Fruit fly (Drosophila melanogaster) whole organism, embryonic: ENCODE data around the gene CG15011.

Experiments
- ATbp ChIP-seq: fragments of 200-800 bp; sonication (Bioruptor generic); optimal IDR thresholded peaks from 2 replicates; lab custom pipeline; 2017; ENCODE audit warnings: missing biosample characterization, mild to moderate bottlenecking, missing genetic modification characterization, missing genetic modification reagents
- B-H2 ChIP-seq: fragments of 200-800 bp; sonication (Bioruptor generic); optimal IDR thresholded peaks from 2 replicates; lab custom pipeline; 2018; ENCODE audit warnings: missing biosample characterization, mild to moderate bottlenecking, missing genetic modification characterization
- C15 ChIP-seq: fragments of 200-800 bp; sonication (Bioruptor generic); IDR thresholded peaks from 3 replicates; pipeline ENCODE4 v1.3.6; 2022; ENCODE audit warnings: missing biosample characterization, missing genetic modification characterization
- CG10147 ChIP-seq: fragments of 200-800 bp; sonication (Bioruptor generic); optimal IDR thresholded peaks from 2 replicates; lab custom pipeline; 2019; ENCODE audit warnings: missing biosample characterization, mild to moderate bottlenecking, missing genetic modification characterization, moderate library complexity
- CG10274 ChIP-seq: fragments of 200-800 bp; sonication (Bioruptor generic); optimal IDR thresholded peaks from 3 replicates; lab custom pipeline; 2017; ENCODE audit warnings: missing biosample characterization, mild to moderate bottlenecking, missing genetic modification characterization
- CG13296 ChIP-seq: fragments of 200-800 bp; sonication (Bioruptor generic); optimal IDR thresholded peaks from 3 replicates; lab custom pipeline; 2018; ENCODE audit warnings: missing biosample characterization, mild to moderate bottlenecking, missing genetic modification characterization
- CG17361 ChIP-seq: fragments of 200-800 bp; sonication (Bioruptor generic); IDR thresholded peaks from 3 replicates; pipeline ENCODE4 v1.3.6; 2022; ENCODE audit warnings: missing biosample characterization, missing genetic modification characterization
- CG17912 ChIP-seq: fragments of 200-800 bp; sonication (Bioruptor generic); optimal IDR thresholded peaks from 2 replicates; lab custom pipeline; 2018; ENCODE audit warnings: missing biosample characterization, mild to moderate bottlenecking, missing genetic modification characterization
- CG18619 ChIP-seq: fragments of 200-800 bp; sonication (Bioruptor generic); optimal IDR thresholded peaks from 3 replicates; lab custom pipeline; 2017; ENCODE audit warnings: missing biosample characterization, mild to moderate bottlenecking, missing genetic modification characterization
- CG2129 ChIP-seq: fragments of 200-800 bp; sonication (Bioruptor generic); IDR thresholded peaks from 2 replicates; pipeline ENCODE4 v1.3.6; 2022; ENCODE audit warnings: missing biosample characterization, missing genetic modification characterization; ENCODE audit not compliant: partially characterized antibody
- CG2875 ChIP-seq: fragments of 200-800 bp; sonication (Bioruptor generic); optimal IDR thresholded peaks from 2 replicates; lab custom pipeline; 2017; ENCODE audit warnings: missing biosample characterization, mild to moderate bottlenecking, missing genetic modification characterization, missing genetic modification reagents
- CG30431 ChIP-seq: fragments of 200-800 bp; sonication (Bioruptor generic); optimal IDR thresholded peaks from 2 replicates; lab custom pipeline; 2017; ENCODE audit warnings: missing biosample characterization, missing genetic modification characterization
- CG32767 ChIP-seq: fragments of 200-800 bp; sonication (Bioruptor generic); IDR thresholded peaks from 2 replicates; pipeline ENCODE4 v1.3.6; 2022; ENCODE audit warnings: missing biosample characterization, missing genetic modification characterization
- CG3838 ChIP-seq: fragments of 200-800 bp; sonication (Bioruptor generic); optimal IDR thresholded peaks from 3 replicates; lab custom pipeline; 2016; ENCODE audit warnings: missing biosample characterization, missing genetic modification characterization
- CG42726 ChIP-seq: fragments of 200-800 bp; sonication (Bioruptor generic); IDR thresholded peaks from 2 replicates; pipeline ENCODE4 v1.3.6; 2022; ENCODE audit warnings: missing biosample characterization, missing genetic modification characterization; ENCODE audit not compliant: partially characterized antibody
- CG4424 ChIP-seq: fragments of 200-800 bp; sonication (Bioruptor generic); optimal IDR thresholded peaks from 3 replicates; lab custom pipeline; 2016; ENCODE audit warnings: missing biosample characterization, missing genetic modification characterization
- CG8478 ChIP-seq: fragments of >200 bp; optimal IDR thresholded peaks from 2 replicates; lab custom pipeline; 2018
- CG8924 ChIP-seq: fragments of 200-800 bp; optimal IDR thresholded peaks from 3 replicates; lab custom pipeline; 2019; ENCODE audit warnings: missing biosample characterization, mild to moderate bottlenecking, missing genetic modification characterization, moderate library complexity
- CG8944 ChIP-seq: fragments of 200-800 bp; sonication (Bioruptor generic); optimal IDR thresholded peaks from 3 replicates; lab custom pipeline; 2016; ENCODE audit warnings: missing biosample characterization, missing genetic modification characterization
- CG9437 ChIP-seq: fragments of 200-800 bp; sonication (Bioruptor generic); optimal IDR thresholded peaks from 2 replicates; lab custom pipeline; 2018; ENCODE audit warnings: missing biosample characterization, mild to moderate bottlenecking, missing genetic modification characterization
- CG9797 ChIP-seq: fragments of 200-800 bp; sonication (Bioruptor generic); optimal IDR thresholded peaks from 3 replicates; lab custom pipeline; 2018; ENCODE audit warnings: missing biosample characterization, mild to moderate bottlenecking, missing genetic modification characterization
- D19A ChIP-seq: fragments of 200-800 bp; optimal IDR thresholded peaks from 3 replicates; lab custom pipeline; 2019; ENCODE audit warnings: missing biosample characterization, mild to moderate bottlenecking, missing genetic modification characterization, moderate library complexity
- Dad ChIP-seq: fragments of 200-800 bp; sonication (Bioruptor generic); optimal IDR thresholded peaks from 3 replicates; lab custom pipeline; 2016; ENCODE audit warnings: missing biosample characterization, missing genetic modification characterization
- Deaf1 ChIP-seq: fragments of 200-800 bp; optimal IDR thresholded peaks from 3 replicates; lab custom pipeline; 2019; ENCODE audit warnings: missing biosample characterization, mild to moderate bottlenecking, missing genetic modification characterization, moderate library complexity
- Dll ChIP-seq: fragments of 200-800 bp; sonication (Bioruptor generic); IDR thresholded peaks from 4 replicates; pipeline ENCODE4 v1.3.6; 2022; ENCODE audit warnings: missing biosample characterization, missing genetic modification characterization; ENCODE audit not compliant: partially characterized antibody
- E2f2 ChIP-seq: fragments of 200-800 bp; sonication (Bioruptor generic); IDR thresholded peaks from 2 replicates; pipeline ENCODE4 v1.3.6; 2022; ENCODE audit warnings: missing biosample characterization, missing genetic modification characterization
- Fer1 ChIP-seq: fragments of 200-800 bp; sonication (Bioruptor generic); optimal IDR thresholded peaks from 2 replicates; lab custom pipeline; 2017; ENCODE audit warnings: missing biosample characterization, mild to moderate bottlenecking, missing genetic modification characterization
- Hr51 ChIP-seq, 2 experiments: fragments of 200-800 bp; sonication (Bioruptor generic); optimal IDR thresholded peaks; 2 replicates in 1 of 2; 3 replicates in 1 of 2; lab custom pipeline; 2016 to 2018; ENCODE audit warnings: missing biosample characterization in 2 of 2, missing genetic modification characterization in 2 of 2, mild to moderate bottlenecking in 1 of 2, moderate library complexity in 1 of 2
- Nf-YA ChIP-seq: fragments of 200-800 bp; sonication (Bioruptor generic); IDR thresholded peaks from 2 replicates; pipeline ENCODE4 v1.3.6; 2022; ENCODE audit warnings: missing biosample characterization, missing genetic modification characterization
- Nf-YC ChIP-seq: fragments of 200-800 bp; optimal IDR thresholded peaks from 3 replicates; lab custom pipeline; 2019; ENCODE audit warnings: missing biosample characterization, mild to moderate bottlenecking, missing genetic modification characterization, moderate library complexity
- Sox100B ChIP-seq: fragments of 200-800 bp; sonication (Bioruptor generic); optimal IDR thresholded peaks from 3 replicates; lab custom pipeline; 2018; ENCODE audit warnings: missing biosample characterization, mild to moderate bottlenecking, missing genetic modification characterization
- Sry-β ChIP-seq: fragments of 200-800 bp; sonication (Bioruptor generic); optimal IDR thresholded peaks from 2 replicates; lab custom pipeline; 2018; ENCODE audit warnings: missing biosample characterization, mild to moderate bottlenecking, missing genetic modification characterization, moderate library complexity
- bab2 ChIP-seq: fragments of 200-800 bp; sonication (Bioruptor generic); optimal IDR thresholded peaks from 2 replicates; lab custom pipeline; 2016; ENCODE audit warnings: missing biosample characterization, missing genetic modification characterization
- dpn ChIP-seq, 2 experiments: fragments of 200-800 bp; sonication (Bioruptor generic); optimal IDR thresholded peaks; 3 replicates each; lab custom pipeline; 2016; ENCODE audit warnings: missing biosample characterization in 2 of 2, missing genetic modification characterization in 2 of 2
- eyg ChIP-seq: fragments of 200-800 bp; sonication (Bioruptor generic); optimal IDR thresholded peaks from 3 replicates; lab custom pipeline; 2016; ENCODE audit warnings: missing biosample characterization, missing genetic modification characterization
- fd3F ChIP-seq: fragments of 200-800 bp; sonication (Bioruptor generic); optimal IDR thresholded peaks from 2 replicates; lab custom pipeline; 2018; ENCODE audit warnings: missing biosample characterization, mild to moderate bottlenecking, missing genetic modification characterization, moderate library complexity
- fd96Cb ChIP-seq: fragments of 200-800 bp; sonication (Bioruptor generic); optimal IDR thresholded peaks from 2 replicates; lab custom pipeline; 2018; ENCODE audit warnings: missing biosample characterization, mild to moderate bottlenecking, missing genetic modification characterization, moderate library complexity
- fru ChIP-seq: fragments of >200 bp; optimal IDR thresholded peaks from 2 replicates; lab custom pipeline; 2017
- gro ChIP-seq: fragments of 200-800 bp; sonication (Bioruptor generic); optimal IDR thresholded peaks from 2 replicates; lab custom pipeline; 2016; ENCODE audit warnings: missing biosample characterization, missing genetic modification characterization
- insv ChIP-seq, 2 experiments: fragments of 200-800 bp; sonication (Bioruptor generic); optimal IDR thresholded peaks; 3 replicates each; lab custom pipeline; 2016 to 2018; ENCODE audit warnings: missing biosample characterization in 2 of 2, missing genetic modification characterization in 2 of 2
- lola ChIP-seq, 3 experiments: fragments of >200 bp in 2 of 3; fragments of 200-800 bp in 1 of 3; sonication (Bioruptor generic) in 1 of 3; optimal IDR thresholded peaks; 2 replicates each; lab custom pipeline; 2017 to 2019; ENCODE audit warnings: missing biosample characterization in 3 of 3, missing genetic modification characterization in 3 of 3, mild to moderate bottlenecking in 1 of 3, moderate library complexity in 1 of 3
- maf-S ChIP-seq: fragments of 200-800 bp; sonication (Bioruptor generic); optimal IDR thresholded peaks from 2 replicates; lab custom pipeline; 2016; ENCODE audit warnings: missing biosample characterization, missing genetic modification characterization
- odd ChIP-seq: fragments of 200-800 bp; sonication (Bioruptor generic); optimal IDR thresholded peaks from 2 replicates; lab custom pipeline; 2017; ENCODE audit warnings: missing biosample characterization, mild to moderate bottlenecking, missing genetic modification characterization
- pnt ChIP-seq: fragments of 200-800 bp; sonication (Bioruptor generic); optimal IDR thresholded peaks from 3 replicates; lab custom pipeline; 2016; ENCODE audit warnings: missing biosample characterization, missing genetic modification characterization
- scrt ChIP-seq: fragments of 200-800 bp; sonication (Bioruptor generic); optimal IDR thresholded peaks from 2 replicates; lab custom pipeline; 2018; ENCODE audit warnings: missing biosample characterization, mild to moderate bottlenecking, missing genetic modification characterization, moderate library complexity
- shn ChIP-seq: fragments of 200-800 bp; sonication (Bioruptor generic); optimal IDR thresholded peaks from 3 replicates; lab custom pipeline; 2016; ENCODE audit warnings: missing biosample characterization, missing genetic modification characterization
- sisA ChIP-seq: fragments of 200-800 bp; sonication (Bioruptor generic); IDR thresholded peaks from 2 replicates; pipeline ENCODE4 v1.3.6; 2022; ENCODE audit warnings: missing biosample characterization, missing genetic modification characterization
- sob ChIP-seq: fragments of 200-800 bp; sonication (Bioruptor generic); IDR thresholded peaks from 2 replicates; pipeline ENCODE4 v1.3.6; 2022; ENCODE audit warnings: missing biosample characterization, missing genetic modification characterization
- sr ChIP-seq: fragments of 200-800 bp; sonication (Bioruptor generic); IDR thresholded peaks from 3 replicates; pipeline ENCODE4 v1.3.6; 2022; ENCODE audit warnings: missing biosample characterization, missing genetic modification characterization
- wek ChIP-seq: fragments of 200-800 bp; sonication (Bioruptor generic); optimal IDR thresholded peaks from 3 replicates; lab custom pipeline; 2018; ENCODE audit warnings: missing biosample characterization, mild to moderate bottlenecking, missing genetic modification characterization, moderate library complexity
- zen2 ChIP-seq: fragments of 200-800 bp; sonication (Bioruptor generic); IDR thresholded peaks from 3 replicates; pipeline ENCODE4 v1.3.6; 2022; ENCODE audit warnings: missing biosample characterization, missing genetic modification characterization; ENCODE audit not compliant: partially characterized antibody

The CG15011 gene

dm6 chr3L:4283428-4284089 lies 24.6 kb upstream of the CG15011 start, which contains the start of the genes srw and CG1316 (continued):
- TF ChIP-seq Dad (GFP tag; lab: Kevin White, UChicago) (no peak), Nf-YA (GFP tag; lab: Robert Waterston, UW) (no peak), CG9797 (GFP tag; lab: Kevin White, UChicago) (peak; percentile 3), maf-S (GFP tag; lab: Kevin White, UChicago) (no peak), CG2129 (GFP tag; lab: Robert Waterston, UW) (no peak), B-H2 (peak; percentile 46), CG17912 (GFP tag; lab: Kevin White, UChicago) (no peak), sr (GFP tag; lab: Robert Waterston, UW) (no peak), Sox100B (no peak), wek (no peak), CG32767 (peak; percentile 99), CG8944 (no peak), CG8924 (tag; lab: Kevin White, UChicago) (no peak), CG10274 (GFP tag; lab: Kevin White, UChicago) (no peak), sob (GFP tag; lab: Robert Waterston, UW) (no peak), CG3838 (GFP tag; lab: Kevin White, UChicago) (no peak), Dll (GFP tag; lab: Robert Waterston, UW) (0 out of 4 replicates have a peak, but pooled peaks have one; percentile 14), Deaf1 (no peak), eyg (GFP tag; lab: Kevin White, UChicago) (no peak), odd (GFP tag; lab: Kevin White, UChicago) (no peak), pnt (no peak), CG13296 (GFP tag; lab: Kevin White, UChicago) (no peak), fd3F (GFP tag; lab: Kevin White, UChicago) (no peak), insv (GFP tag; optimal IDR thresholded peaks at IDR 0.05; lab: Kevin White, UChicago) (no peak), CG30431 (no peak), Hr51 (GFP tag; optimal IDR thresholded peaks at IDR 0.05; lab: Kevin White, UChicago) (no peak), scrt (GFP tag; lab: Kevin White, UChicago) (no peak), C15 (GFP tag; lab: Robert Waterston, UW) (no peak), D19A (tag; lab: Kevin White, UChicago) (no peak), zen2 (GFP tag; lab: Robert Waterston, UW) (no peak), CG10147 (no peak), dpn (GFP tag; optimal IDR thresholded peaks at IDR 0.05; lab: Kevin White, UChicago) (no peak), CG4424 (no peak), Nf-YC (no peak), gro (GFP tag; lab: Kevin White, UChicago) (no peak), fd96Cb (tag; lab: Kevin White, UChicago) (no peak), shn (GFP tag; lab: Kevin White, UChicago) (no peak), CG9437 (GFP tag; lab: Kevin White, UChicago) (no peak), sisA (GFP tag; lab: Robert Waterston, UW) (no peak), CG8478 (lab: Kevin White, UChicago) (no peak), CG17361 (GFP tag; lab: Robert Waterston, UW) (no peak), bab2 (GFP tag; lab: Kevin White, UChicago) (no peak), CG2875 (GFP tag; lab: Kevin White, UChicago) (no peak), Fer1 (GFP tag; lab: Kevin White, UChicago) (peak; percentile 17), CG18619 (GFP tag; lab: Kevin White, UChicago) (no peak), lola (GFP tag; optimal IDR thresholded peaks at IDR 0.05; lab: Kevin White, UChicago) (no peak), ATbp (no peak), E2f2 (GFP tag; lab: Robert Waterston, UW) (peak; percentile 71), Sry-β (GFP tag; lab: Kevin White, UChicago) (no peak), CG42726 (GFP tag; lab: Robert Waterston, UW) (no peak), fru (lab: Kevin White, UChicago) (no peak)
